Fruit fly (Drosophila melanogaster) S2 (cell line): ENCODE results near the gene Arl1.

Experiments used
- CG8478 ChIP-seq: fragments of >200 bp; optimal IDR thresholded peaks from 2 replicates; lab custom pipeline; 2018
- CTCF ChIP-seq, 2 experiments: fragments of >200 bp; optimal IDR thresholded peaks; 2 replicates each; lab custom pipeline; 2018

dm6 chr3L:15979912-15980311 is 3.0 kb upstream of the Arl1 start, which contains the start of gene CG17027:
- TF ChIP-seq CG8478 (lab: Kevin White, UChicago) = no peak
- no peak for TF ChIP-seq CTCF (optimal IDR thresholded peaks at IDR 0.05; lab: Kevin White, UChicago)
